Worm (Caenorhabditis elegans): Measurements from ENCODE around the gene T08B6.1.

- TF ChIP-seq pha-4 (tag; optimal IDR thresholded peaks at IDR 0.05): no peak
- TF ChIP-seq ceh-82 (tag; optimal IDR thresholded peaks at IDR 0.05): no peak
- TF ChIP-seq nhr-76 (tag; optimal IDR thresholded peaks at IDR 0.05): no peak
- TF ChIP-seq ceh-9 (tag; optimal IDR thresholded peaks at IDR 0.05): no peak
- TF ChIP-seq nhr-12 (tag; optimal IDR thresholded peaks at IDR 0.05): no peak
- TF ChIP-seq fos-1 (tag; optimal IDR thresholded peaks at IDR 0.05): no peak
- no peak for TF ChIP-seq ztf-11 (tag; optimal IDR thresholded peaks at IDR 0.05)
- no peak for TF ChIP-seq nfya-1 (tag; optimal IDR thresholded peaks at IDR 0.05; ENCODE audit: insufficient read depth)
- TF ChIP-seq skn-1 (tag; optimal IDR thresholded peaks at IDR 0.05): no peak
- TF ChIP-seq nhr-77 (tag; optimal IDR thresholded peaks at IDR 0.05): no peak
- no peak for TF ChIP-seq aly-2 (tag; optimal IDR thresholded peaks at IDR 0.05)
- no peak for TF ChIP-seq snpc-4 (tag; optimal IDR thresholded peaks at IDR 0.05)
These were observed 28.6 kb downstream of the T08B6.1 start, which contains the start of gene Y17G9A.3 for ce11 chrIV:4858573-4858972.
